Fruit fly (Drosophila melanogaster) S2 (cell line): ENCODE data around the gene Syn.

Experiments
- CG8478 ChIP-seq: fragments of >200 bp; optimal IDR thresholded peaks from 2 replicates; lab custom pipeline; 2018
- CTCF ChIP-seq, 2 experiments: fragments of >200 bp; optimal IDR thresholded peaks; 2 replicates each; lab custom pipeline; 2018

DNA sequence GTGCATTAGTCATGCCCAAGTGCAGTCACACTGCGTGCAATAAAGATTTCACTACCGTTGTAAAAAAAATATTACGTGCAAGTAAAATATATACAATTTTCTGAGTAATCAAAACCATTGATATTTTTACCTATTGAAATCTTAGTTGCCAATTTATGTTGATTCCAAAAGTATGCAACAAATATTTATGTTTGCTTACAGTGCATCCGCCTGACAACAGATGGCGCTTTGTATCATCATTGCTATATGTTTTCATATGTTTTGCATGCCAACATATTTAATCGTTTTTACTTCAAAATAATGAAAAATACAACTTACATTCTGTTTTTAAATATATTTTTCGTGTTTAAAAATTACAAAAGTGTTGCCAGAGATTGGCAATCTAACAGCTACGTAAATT is 13.1 kb downstream of the Syn start:
- TF ChIP-seq CG8478 (lab: Kevin White, UChicago) = no peak
- TF ChIP-seq CTCF (optimal IDR thresholded peaks at IDR 0.05; lab: Kevin White, UChicago) = peak; percentile 87 to 91
